Worm (Caenorhabditis elegans) whole organism, late embryonic: ENCODE measurements around the gene srh-298.

Experiments used
- ceh-9 ChIP-seq: sonication (generic microtip); optimal IDR thresholded peaks from 2 replicates; lab custom pipeline; 2016; ENCODE audit warnings: mild to moderate bottlenecking, missing genetic modification characterization, inconsistent platforms, missing compliant biosample characterization
- dve-1 ChIP-seq: sonication (generic microtip); optimal IDR thresholded peaks from 2 replicates; lab custom pipeline; 2017; ENCODE audit warnings: antibody characterized with exemption, mild to moderate bottlenecking, missing genetic modification characterization, missing compliant biosample characterization
- fkh-10 ChIP-seq: fragments of 150-350 bp; optimal IDR thresholded peaks from 2 replicates; lab custom pipeline; 2014; ENCODE audit warnings: missing biosample characterization, missing genetic modification reagents, missing genetic modification characterization
- hlh-6 ChIP-seq: sonication (generic microtip); optimal IDR thresholded peaks from 2 replicates; lab custom pipeline; 2016; ENCODE audit warnings: missing genotype, missing genetic modification characterization, missing compliant biosample characterization
- pha-4 ChIP-seq: fragments of 150-350 bp; optimal IDR thresholded peaks from 2 replicates; lab custom pipeline; 2018; ENCODE audit warnings: missing biosample characterization, missing genetic modification reagents, missing genetic modification characterization

DNA sequence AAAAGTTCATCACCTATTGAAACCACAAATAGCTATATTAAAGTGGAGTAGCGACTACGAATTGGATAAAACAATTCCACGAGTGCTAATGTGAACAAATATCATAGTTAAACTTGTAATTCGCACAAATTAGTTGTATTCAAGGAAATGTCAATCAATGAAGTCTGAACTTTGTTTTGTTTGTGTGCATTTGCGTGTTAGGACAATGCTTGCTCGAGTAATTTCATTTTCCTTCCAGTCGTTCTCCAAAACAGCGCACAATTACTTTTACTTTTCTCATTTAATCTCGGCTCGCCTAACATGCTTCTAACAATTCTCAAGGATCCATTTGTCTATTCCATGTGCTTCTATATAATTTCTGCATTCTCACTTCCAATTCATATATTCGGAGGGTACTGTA lies 5.9 kb downstream of the srh-298 start, which contains the start of gene srh-301:
- no peak for TF ChIP-seq pha-4 (tag; lab: Kevin White, UChicago)
- no peak for TF ChIP-seq fkh-10
- no peak for TF ChIP-seq ceh-9 (tag; lab: Kevin White, UChicago)
- no peak for TF ChIP-seq dve-1 (tag; lab: Kevin White, UChicago)
- no peak for TF ChIP-seq hlh-6 (tag; lab: Kevin White, UChicago)
